Worm (Caenorhabditis elegans): ENCODE data around the gene T26G10.3.
"Not testable (repeated sequence)": the region's sequence is repeated elsewhere in the genome, so short reads cannot be mapped to it uniquely, and the experiment has no call there.

T26G10.3 gene

DNA sequence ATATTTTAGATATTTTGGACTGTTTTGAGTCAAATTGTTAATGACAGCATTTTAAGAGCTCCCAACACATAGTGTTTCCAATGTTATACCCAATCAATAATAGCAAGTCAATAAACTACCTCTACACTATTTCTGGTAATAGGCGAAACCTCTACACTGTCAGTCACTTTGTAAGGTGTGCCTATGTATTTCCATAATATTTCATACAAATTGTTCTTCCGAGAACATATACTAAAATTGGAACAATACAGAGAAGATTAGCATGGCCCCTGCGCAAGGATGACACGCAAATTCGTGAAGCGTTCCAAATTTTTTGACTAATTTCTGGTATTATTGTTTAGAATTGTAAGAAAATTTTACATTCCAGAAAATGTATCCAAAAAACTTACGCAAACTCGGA is 32.5 kb upstream of the T26G10.3 start:
- TF ChIP-seq flt-1 (GFP tag; IDR thresholded peaks at IDR 0.05): 0 out of 2 replicates have a peak, but pooled peaks have one; percentile 15

DNA sequence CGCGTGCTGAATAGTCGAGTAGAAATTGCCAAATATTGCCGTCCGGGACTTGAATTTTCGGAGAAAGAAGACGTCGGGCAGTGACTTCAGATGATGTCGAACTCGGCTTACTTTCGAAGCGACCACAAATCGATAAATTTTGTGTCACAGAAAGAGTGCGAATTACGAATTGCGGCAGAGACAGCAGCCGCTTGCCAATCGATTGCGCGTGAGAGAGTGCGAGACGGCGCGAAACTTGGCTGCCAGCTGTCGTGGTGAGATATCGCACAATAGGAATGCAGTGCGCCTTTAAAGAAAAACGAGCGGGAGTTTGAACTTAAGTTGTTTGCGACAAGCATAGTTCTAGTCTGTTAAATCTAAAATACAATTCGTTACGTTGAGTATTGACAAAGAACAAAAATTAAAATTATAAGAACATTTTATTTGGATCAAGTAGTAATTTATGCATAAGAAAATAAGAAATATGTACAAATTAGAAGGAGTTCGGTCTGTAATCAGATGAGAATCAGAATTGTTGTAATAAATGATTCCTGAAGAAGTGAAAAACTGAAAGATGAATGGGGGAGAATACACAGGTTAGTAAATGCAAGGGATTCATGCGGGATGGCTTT is 30.3 kb upstream of the T26G10.3 start, which contains the start of gene pir-2:
Gene pir-2, minus strand, starts transcription at position 218 of the 611 bp plus-strand sequence.
- TF ChIP-seq T22C8.4 (GFP tag; IDR thresholded peaks at IDR 0.05): peak; percentile 98
- peak; percentile 13; the same call in 1 of the 2 replicates for TF ChIP-seq tab-1 (GFP tag; IDR thresholded peaks at IDR 0.05)
- peak; percentile 76 for TF ChIP-seq ztf-23 (GFP tag; IDR thresholded peaks at IDR 0.05)
- TF ChIP-seq cog-1 (tag; optimal IDR thresholded peaks at IDR 0.05): peak; percentile 25
- TF ChIP-seq ref-1 (GFP tag; conservative IDR thresholded peaks at IDR 0.05): no peak
- no peak for TF ChIP-seq flt-1 (GFP tag; IDR thresholded peaks at IDR 0.05)
- no peak for TF ChIP-seq klf-2 (GFP tag; conservative IDR thresholded peaks at IDR 0.05)
- TF ChIP-seq ztf-29 (GFP tag; IDR thresholded peaks at IDR 0.05): no peak
- TF ChIP-seq med-1 (GFP tag; optimal IDR thresholded peaks at IDR 0.05; ENCODE audit: insufficient read depth): no peak

ce11 chrIII:9442846-9443245 is 29.6 kb upstream of the T26G10.3 start:
- no peak for TF ChIP-seq med-1 (GFP tag; optimal IDR thresholded peaks at IDR 0.05; ENCODE audit: insufficient read depth)
- no peak for TF ChIP-seq klf-2 (GFP tag; conservative IDR thresholded peaks at IDR 0.05)
- TF ChIP-seq flt-1 (GFP tag; IDR thresholded peaks at IDR 0.05): no peak
- TF ChIP-seq tab-1 (GFP tag; IDR thresholded peaks at IDR 0.05): no peak
- no peak for TF ChIP-seq ref-1 (GFP tag; conservative IDR thresholded peaks at IDR 0.05)
- no peak for TF ChIP-seq ztf-29 (GFP tag; IDR thresholded peaks at IDR 0.05)
- no peak for TF ChIP-seq T22C8.4 (GFP tag; IDR thresholded peaks at IDR 0.05)
- TF ChIP-seq cog-1 (tag; optimal IDR thresholded peaks at IDR 0.05): no peak
- no peak for TF ChIP-seq ztf-23 (GFP tag; IDR thresholded peaks at IDR 0.05)

DNA sequence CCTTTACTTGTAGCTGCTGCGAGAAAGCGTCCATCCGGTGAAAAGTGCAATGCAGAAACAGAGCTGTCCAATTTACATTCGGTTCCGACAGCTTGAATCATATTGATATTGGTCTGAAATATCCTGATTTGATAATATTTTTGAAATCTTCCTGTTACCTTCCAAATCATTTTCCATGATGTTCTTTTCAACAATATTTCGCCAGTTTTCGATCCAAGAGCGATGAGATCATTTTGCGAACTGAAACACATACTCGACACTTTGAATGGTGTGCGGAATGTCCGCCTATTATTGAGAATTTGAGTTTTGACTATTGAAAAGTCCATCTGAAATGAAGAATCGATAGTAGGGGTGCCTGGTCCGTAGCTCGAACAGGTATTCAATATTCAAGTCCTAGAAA is 27.9 kb upstream of the T26G10.3 start, which contains the start of gene emb-30:
Gene emb-30, minus strand, starts transcription at position 328 of the 400 bp plus-strand sequence.
- no peak for TF ChIP-seq cog-1 (tag; optimal IDR thresholded peaks at IDR 0.05)
- TF ChIP-seq ref-1 (GFP tag; conservative IDR thresholded peaks at IDR 0.05): no peak
- no peak for TF ChIP-seq tab-1 (GFP tag; IDR thresholded peaks at IDR 0.05)
- TF ChIP-seq flt-1 (GFP tag; IDR thresholded peaks at IDR 0.05): 0 out of 2 replicates have a peak, but pooled peaks have one; percentile 13
- no peak for TF ChIP-seq T22C8.4 (GFP tag; IDR thresholded peaks at IDR 0.05)

ce11 chrIII:9439399-9439798 is 26.2 kb upstream of the T26G10.3 start, which contains the start of gene F54C8.1:
TSS of gene F54C8.1 (plus strand) at chrIII:9439699.
- TF ChIP-seq T22C8.4 (GFP tag; IDR thresholded peaks at IDR 0.05) (no peak), flt-1 (GFP tag; IDR thresholded peaks at IDR 0.05) (no peak), ztf-29 (GFP tag; IDR thresholded peaks at IDR 0.05) (no peak), ztf-23 (GFP tag; IDR thresholded peaks at IDR 0.05) (no peak), cog-1 (tag; optimal IDR thresholded peaks at IDR 0.05) (no peak), med-1 (GFP tag; optimal IDR thresholded peaks at IDR 0.05; ENCODE audit: insufficient read depth) (no peak), klf-2 (GFP tag; conservative IDR thresholded peaks at IDR 0.05) (no peak), tab-1 (GFP tag; IDR thresholded peaks at IDR 0.05) (no peak)

DNA sequence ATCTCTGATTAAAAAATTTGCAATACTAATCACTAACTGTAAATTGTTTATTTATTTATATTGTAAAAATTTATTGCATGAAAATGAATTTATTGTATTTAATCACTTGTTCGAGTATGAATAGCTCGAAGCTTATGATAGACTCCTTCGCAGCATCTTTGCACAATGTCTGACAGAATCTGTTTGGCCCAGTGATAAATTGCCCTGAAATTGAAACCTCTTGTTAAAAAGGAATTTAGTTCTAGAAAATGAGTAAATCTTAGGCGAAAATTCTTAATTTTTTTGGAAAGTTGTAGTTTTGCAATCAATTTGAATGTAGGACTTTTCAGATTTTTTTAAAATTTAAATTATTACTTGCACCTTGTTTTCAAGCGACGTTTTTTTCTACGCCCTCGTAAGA is 21.8 kb upstream of the T26G10.3 start:
- no peak for TF ChIP-seq ztf-29 (GFP tag; IDR thresholded peaks at IDR 0.05)
- TF ChIP-seq med-1 (GFP tag; optimal IDR thresholded peaks at IDR 0.05; ENCODE audit: insufficient read depth): no peak
- no peak for TF ChIP-seq ztf-23 (GFP tag; IDR thresholded peaks at IDR 0.05)
- TF ChIP-seq klf-2 (GFP tag; conservative IDR thresholded peaks at IDR 0.05): no peak
- TF ChIP-seq cog-1 (tag; optimal IDR thresholded peaks at IDR 0.05): no peak
- TF ChIP-seq flt-1 (GFP tag; IDR thresholded peaks at IDR 0.05): no peak
- no peak for TF ChIP-seq ref-1 (GFP tag; conservative IDR thresholded peaks at IDR 0.05)
- no peak for TF ChIP-seq tab-1 (GFP tag; IDR thresholded peaks at IDR 0.05)
- no peak for TF ChIP-seq T22C8.4 (GFP tag; IDR thresholded peaks at IDR 0.05)

DNA sequence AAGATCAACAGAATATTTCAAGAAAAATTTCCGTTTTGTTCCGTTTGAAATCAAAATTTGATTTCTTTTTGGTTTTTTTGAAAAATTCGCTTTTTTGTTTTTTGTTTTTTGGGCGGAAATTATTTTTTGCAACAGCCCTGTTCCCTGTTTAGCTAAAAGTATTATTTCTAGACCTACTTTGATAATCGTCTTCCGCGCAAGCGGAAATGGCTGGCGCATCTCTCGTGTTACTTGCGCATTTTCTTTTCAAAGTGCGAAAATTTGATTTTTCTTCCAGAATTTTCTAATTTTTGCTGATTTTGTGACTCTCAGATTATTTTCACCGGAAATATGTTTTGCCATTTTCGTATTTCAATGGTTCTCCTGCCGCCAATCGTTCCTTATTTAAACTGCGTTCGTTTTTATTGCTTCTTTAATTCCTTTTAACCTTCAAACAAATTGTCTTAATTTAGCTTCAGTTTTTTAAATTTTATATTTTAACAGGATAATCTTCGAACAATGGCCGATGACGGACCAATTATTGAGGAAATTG is 20.4 kb upstream of the T26G10.3 start, which contains the start of gene cpar-1:
Gene cpar-1, plus strand, starts transcription at position 482 of the 532 bp plus-strand sequence.
- TF ChIP-seq T22C8.4 (GFP tag; IDR thresholded peaks at IDR 0.05) (no peak), med-1 (GFP tag; optimal IDR thresholded peaks at IDR 0.05; ENCODE audit: insufficient read depth) (no peak), flt-1 (GFP tag; IDR thresholded peaks at IDR 0.05) (no peak)

- TF ChIP-seq klf-2 (GFP tag; conservative IDR thresholded peaks at IDR 0.05): no peak
- no peak for TF ChIP-seq T22C8.4 (GFP tag; IDR thresholded peaks at IDR 0.05)
- no peak for TF ChIP-seq flt-1 (GFP tag; IDR thresholded peaks at IDR 0.05)
- TF ChIP-seq tab-1 (GFP tag; IDR thresholded peaks at IDR 0.05): no peak
- no peak for TF ChIP-seq ref-1 (GFP tag; conservative IDR thresholded peaks at IDR 0.05)
- TF ChIP-seq med-1 (GFP tag; optimal IDR thresholded peaks at IDR 0.05; ENCODE audit: insufficient read depth): no peak
- TF ChIP-seq ztf-23 (GFP tag; IDR thresholded peaks at IDR 0.05): no peak
- TF ChIP-seq ztf-29 (GFP tag; IDR thresholded peaks at IDR 0.05): no peak
- TF ChIP-seq cog-1 (tag; optimal IDR thresholded peaks at IDR 0.05): no peak
Observed at ce11 chrIII:9426301-9426700, 13.1 kb upstream of the T26G10.3 start, which contains the start of gene T26G10.5. TSS of gene T26G10.5 (minus strand) at chrIII:9426401.

DNA sequence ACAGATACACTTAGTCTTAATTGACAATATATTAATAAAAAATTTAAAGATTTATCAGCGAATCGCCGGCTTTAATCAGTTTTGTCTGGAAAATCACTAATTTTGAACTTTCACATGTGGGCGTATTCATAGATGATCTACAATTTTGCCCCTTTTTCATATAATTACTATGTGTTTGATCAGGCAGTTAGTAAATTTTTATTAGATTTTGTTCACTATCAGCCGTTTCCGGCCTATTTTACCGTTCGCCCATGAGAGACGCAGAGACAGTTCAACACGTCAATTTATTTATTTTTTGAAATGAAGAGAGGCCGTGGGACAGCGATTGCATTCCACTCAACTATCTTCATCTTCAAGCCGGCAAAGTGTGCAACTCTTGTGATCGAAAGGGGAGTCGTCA is 7.0 kb upstream of the T26G10.3 start, which contains the start of gene T26G10.4:
Gene T26G10.4, plus strand, starts transcription at position 301 of the 400 bp plus-strand sequence.
- not testable (repeated sequence) for TF ChIP-seq flt-1 (GFP tag; IDR thresholded peaks at IDR 0.05); med-1 (GFP tag; optimal IDR thresholded peaks at IDR 0.05; ENCODE audit: insufficient read depth); ztf-29 (GFP tag; IDR thresholded peaks at IDR 0.05)

ce11 chrIII:9408304-9408703 is 4.9 kb downstream of the T26G10.3 start:
- 0 out of 2 replicates have a peak, but pooled peaks have one; percentile 45 for TF ChIP-seq tab-1 (GFP tag; IDR thresholded peaks at IDR 0.05)
